Worm (Caenorhabditis elegans): ENCODE measurements around the gene C16A3.5.

C16A3.5 gene

ce11 chrIII:6356007-6356406 lies 24.6 kb upstream of the C16A3.5 start:
- TF ChIP-seq him-1 (tag; optimal IDR thresholded peaks at IDR 0.05) = no peak
- no peak for TF ChIP-seq W03F9.2 (tag; optimal IDR thresholded peaks at IDR 0.05)
- TF ChIP-seq dao-5 (tag; optimal IDR thresholded peaks at IDR 0.05) = no peak

ce11 chrIII:6356764-6357163 lies 23.8 kb upstream of the C16A3.5 start:
- TF ChIP-seq dao-5 (tag; optimal IDR thresholded peaks at IDR 0.05) (no peak), W03F9.2 (tag; optimal IDR thresholded peaks at IDR 0.05) (no peak), him-1 (tag; optimal IDR thresholded peaks at IDR 0.05) (no peak)

ce11 chrIII:6358704-6359103 lies 21.9 kb upstream of the C16A3.5 start:
- TF ChIP-seq W03F9.2 (tag; optimal IDR thresholded peaks at IDR 0.05) = no peak
- TF ChIP-seq dao-5 (tag; optimal IDR thresholded peaks at IDR 0.05) = no peak
- TF ChIP-seq him-1 (tag; optimal IDR thresholded peaks at IDR 0.05) = no peak

- no peak for TF ChIP-seq W03F9.2 (tag; optimal IDR thresholded peaks at IDR 0.05)
- no peak for TF ChIP-seq him-1 (tag; optimal IDR thresholded peaks at IDR 0.05)
- no peak for TF ChIP-seq dao-5 (tag; optimal IDR thresholded peaks at IDR 0.05)
Measured at ce11 chrIII:6359171-6359854, 21.3 kb upstream of the C16A3.5 start.

- TF ChIP-seq him-1 (tag; optimal IDR thresholded peaks at IDR 0.05) (no peak), W03F9.2 (tag; optimal IDR thresholded peaks at IDR 0.05) (no peak), dao-5 (tag; optimal IDR thresholded peaks at IDR 0.05) (no peak)
Measured at ce11 chrIII:6360114-6360513, 20.5 kb upstream of the C16A3.5 start.

ce11 chrIII:6360825-6361224 lies 19.7 kb upstream of the C16A3.5 start:
- TF ChIP-seq W03F9.2 (tag; optimal IDR thresholded peaks at IDR 0.05) (no peak), dao-5 (tag; optimal IDR thresholded peaks at IDR 0.05) (no peak), him-1 (tag; optimal IDR thresholded peaks at IDR 0.05) (no peak)

- no peak for TF ChIP-seq W03F9.2 (tag; optimal IDR thresholded peaks at IDR 0.05)
- no peak for TF ChIP-seq dao-5 (tag; optimal IDR thresholded peaks at IDR 0.05)
- no peak for TF ChIP-seq him-1 (tag; optimal IDR thresholded peaks at IDR 0.05)
Measured at ce11 chrIII:6361560-6361959, 19.0 kb upstream of the C16A3.5 start.

ce11 chrIII:6362323-6362922 lies 18.1 kb upstream of the C16A3.5 start:
- TF ChIP-seq him-1 (tag; optimal IDR thresholded peaks at IDR 0.05) (no peak), dao-5 (tag; optimal IDR thresholded peaks at IDR 0.05) (no peak), W03F9.2 (tag; optimal IDR thresholded peaks at IDR 0.05) (no peak)

ce11 chrIII:6364395-6364794 lies 16.2 kb upstream of the C16A3.5 start:
- TF ChIP-seq him-1 (tag; optimal IDR thresholded peaks at IDR 0.05) (no peak), dao-5 (tag; optimal IDR thresholded peaks at IDR 0.05) (no peak), W03F9.2 (tag; optimal IDR thresholded peaks at IDR 0.05) (no peak)

ce11 chrIII:6367712-6368111 lies 12.9 kb upstream of the C16A3.5 start, which contains the start of the genes C56G2.15 and thoc-2:
C56G2.15 (minus strand) TSS chrIII:6367899.
thoc-2 (plus strand) TSS chrIII:6368042.
- no peak for TF ChIP-seq W03F9.2 (tag; optimal IDR thresholded peaks at IDR 0.05)

ce11 chrIII:6368524-6368923 lies 12.0 kb upstream of the C16A3.5 start:
- TF ChIP-seq him-1 (tag; optimal IDR thresholded peaks at IDR 0.05) = no peak
- TF ChIP-seq dao-5 (tag; optimal IDR thresholded peaks at IDR 0.05) = no peak
- TF ChIP-seq W03F9.2 (tag; optimal IDR thresholded peaks at IDR 0.05) = no peak

ce11 chrIII:6373850-6374474 lies 6.6 kb upstream of the C16A3.5 start:
- no peak for TF ChIP-seq dao-5 (tag; optimal IDR thresholded peaks at IDR 0.05)
- TF ChIP-seq him-1 (tag; optimal IDR thresholded peaks at IDR 0.05) = no peak
- TF ChIP-seq W03F9.2 (tag; optimal IDR thresholded peaks at IDR 0.05) = no peak

- no peak for TF ChIP-seq him-1 (tag; optimal IDR thresholded peaks at IDR 0.05)
- peak; percentile 69 for TF ChIP-seq W03F9.2 (tag; optimal IDR thresholded peaks at IDR 0.05)
Measured at ce11 chrIII:6374947-6375415, 5.6 kb upstream of the C16A3.5 start, which contains the start of the genes rps-13 and nfx-1. rps-13 (minus strand) TSS chrIII:6374997. nfx-1 (plus strand) TSS chrIII:6375379.

- no peak for TF ChIP-seq him-1 (tag; optimal IDR thresholded peaks at IDR 0.05)
Measured at ce11 chrIII:6379129-6379528, 1.4 kb upstream of the C16A3.5 start, which contains the start of gene C16A3.6. C16A3.6 (plus strand) TSS chrIII:6379212.
